Fruit fly (Drosophila melanogaster) whole organism, embryonic: ENCODE results near the gene mfas.

Source experiments
- Bteb2 ChIP-seq: fragments of 200-800 bp; sonication (Bioruptor generic); optimal IDR thresholded peaks from 2 replicates; lab custom pipeline; 2016; ENCODE audit warnings: missing biosample characterization, missing genetic modification characterization
- CG10267 ChIP-seq: fragments of 200-800 bp; sonication (Bioruptor generic); optimal IDR thresholded peaks from 2 replicates; lab custom pipeline; 2018; ENCODE audit warnings: missing biosample characterization, mild to moderate bottlenecking, missing genetic modification characterization, moderate library complexity
- CG10366 ChIP-seq: fragments of 200-800 bp; sonication (Bioruptor generic); IDR thresholded peaks from 2 replicates; pipeline ENCODE4 v1.3.6; 2022; ENCODE audit warnings: missing biosample characterization, missing genetic modification characterization
- CG12071 ChIP-seq: fragments of 200-800 bp; sonication (Bioruptor generic); optimal IDR thresholded peaks from 3 replicates; lab custom pipeline; 2018; ENCODE audit warnings: missing biosample characterization, mild to moderate bottlenecking, missing genetic modification characterization
- CG12659 ChIP-seq: fragments of 200-800 bp; sonication (Bioruptor generic); optimal IDR thresholded peaks from 3 replicates; lab custom pipeline; 2017; ENCODE audit warnings: mild to moderate bottlenecking, missing biosample characterization, missing genetic modification reagents, missing genetic modification characterization
- CG13624 ChIP-seq: fragments of 200-800 bp; sonication (Bioruptor generic); optimal IDR thresholded peaks from 2 replicates; lab custom pipeline; 2016; ENCODE audit warnings: missing biosample characterization, missing genetic modification characterization
- CG1529 ChIP-seq: fragments of 200-800 bp; sonication (Bioruptor generic); optimal IDR thresholded peaks from 3 replicates; lab custom pipeline; 2018; ENCODE audit warnings: missing biosample characterization, missing genetic modification characterization
- CG1647 ChIP-seq: fragments of 200-800 bp; sonication (Bioruptor generic); optimal IDR thresholded peaks from 3 replicates; lab custom pipeline; 2016; ENCODE audit warnings: missing biosample characterization, missing genetic modification characterization
- CG17385 ChIP-seq: fragments of 200-800 bp; sonication (Bioruptor generic); optimal IDR thresholded peaks from 3 replicates; lab custom pipeline; 2018; ENCODE audit warnings: missing biosample characterization, mild to moderate bottlenecking, missing genetic modification characterization
- CG17568 ChIP-seq: fragments of 200-800 bp; sonication (Bioruptor generic); optimal IDR thresholded peaks from 2 replicates; lab custom pipeline; 2018; ENCODE audit warnings: missing biosample characterization, mild to moderate bottlenecking, missing genetic modification characterization, moderate library complexity
- CG17612 ChIP-seq: fragments of 200-800 bp; sonication (Bioruptor generic); IDR thresholded peaks from 2 replicates; pipeline ENCODE4 v1.3.6; 2022; ENCODE audit warnings: missing biosample characterization, missing genetic modification characterization
- CG1792 ChIP-seq: fragments of 200-800 bp; sonication (Bioruptor generic); optimal IDR thresholded peaks from 2 replicates; lab custom pipeline; 2016; ENCODE audit warnings: missing biosample characterization, missing genetic modification characterization
- CG34376 ChIP-seq: fragments of 200-800 bp; sonication (Bioruptor generic); optimal IDR thresholded peaks from 2 replicates; lab custom pipeline; 2018; ENCODE audit warnings: missing biosample characterization, mild to moderate bottlenecking, missing genetic modification characterization
- CG34422 ChIP-seq: fragments of 200-800 bp; sonication (Bioruptor generic); IDR thresholded peaks from 3 replicates; pipeline ENCODE4 v1.3.6; 2022; ENCODE audit warnings: missing biosample characterization, missing genetic modification characterization
- CG5180 ChIP-seq: fragments of 200-800 bp; sonication (Bioruptor generic); optimal IDR thresholded peaks from 3 replicates; lab custom pipeline; 2017; ENCODE audit warnings: missing biosample characterization, missing genetic modification characterization, mild to moderate bottlenecking, moderate library complexity, missing genetic modification reagents
- CrebB ChIP-seq: fragments of 200-800 bp; sonication (Bioruptor generic); optimal IDR thresholded peaks from 3 replicates; lab custom pipeline; 2018; ENCODE audit warnings: missing biosample characterization, mild to moderate bottlenecking, missing genetic modification characterization
- Deaf1 ChIP-seq: fragments of 200-800 bp; optimal IDR thresholded peaks from 3 replicates; lab custom pipeline; 2019; ENCODE audit warnings: missing biosample characterization, mild to moderate bottlenecking, missing genetic modification characterization, moderate library complexity
- Dek ChIP-seq: fragments of 200-800 bp; sonication (Bioruptor generic); optimal IDR thresholded peaks from 3 replicates; lab custom pipeline; 2019; ENCODE audit warnings: missing biosample characterization, mild to moderate bottlenecking, missing genetic modification characterization, moderate library complexity
- Dip3 ChIP-seq: fragments of 200-800 bp; sonication (Bioruptor generic); optimal IDR thresholded peaks from 3 replicates; lab custom pipeline; 2016; ENCODE audit warnings: missing biosample characterization, missing genetic modification characterization
- Dp ChIP-seq: fragments of 200-800 bp; sonication (Bioruptor generic); optimal IDR thresholded peaks from 2 replicates; lab custom pipeline; 2018; ENCODE audit warnings: missing biosample characterization, mild to moderate bottlenecking, missing genetic modification characterization, moderate library complexity
- Dref ChIP-seq: fragments of 200-800 bp; sonication (Bioruptor generic); IDR thresholded peaks from 2 replicates; pipeline ENCODE4 v1.3.6; 2022; ENCODE audit warnings: missing biosample characterization, missing genetic modification characterization
- Ets65A ChIP-seq: fragments of 200-800 bp; sonication (Bioruptor generic); peaks from one replicate; lab custom pipeline; 2016; ENCODE audit warnings: missing biosample characterization, missing genetic modification characterization
- HHEX ChIP-seq: fragments of 200-800 bp; sonication (Bioruptor generic); optimal IDR thresholded peaks from 3 replicates; lab custom pipeline; 2017; ENCODE audit warnings: missing biosample characterization, mild to moderate bottlenecking, missing genetic modification characterization, missing genetic modification reagents
- Hr39 ChIP-seq: fragments of >200 bp; optimal IDR thresholded peaks from 2 replicates; lab custom pipeline; 2017
- Hr51 ChIP-seq, 2 experiments: fragments of 200-800 bp; sonication (Bioruptor generic); optimal IDR thresholded peaks; 2 replicates in 1 of 2; 3 replicates in 1 of 2; lab custom pipeline; 2016 to 2018; ENCODE audit warnings: missing biosample characterization in 2 of 2, missing genetic modification characterization in 2 of 2, mild to moderate bottlenecking in 1 of 2, moderate library complexity in 1 of 2
- Mes4 ChIP-seq: fragments of 200-800 bp; sonication (Bioruptor generic); optimal IDR thresholded peaks from 2 replicates; lab custom pipeline; 2016; ENCODE audit warnings: missing biosample characterization, missing genetic modification characterization
- NfI ChIP-seq: fragments of 200-800 bp; sonication (Bioruptor generic); optimal IDR thresholded peaks from 3 replicates; lab custom pipeline; 2018; ENCODE audit warnings: missing biosample characterization, mild to moderate bottlenecking, missing genetic modification characterization, moderate library complexity
- PHDP ChIP-seq: fragments of 200-800 bp; sonication (Bioruptor generic); optimal IDR thresholded peaks from 3 replicates; lab custom pipeline; 2018; ENCODE audit warnings: missing biosample characterization, mild to moderate bottlenecking, missing genetic modification characterization, moderate library complexity
- Sry-β ChIP-seq: fragments of 200-800 bp; sonication (Bioruptor generic); optimal IDR thresholded peaks from 2 replicates; lab custom pipeline; 2018; ENCODE audit warnings: missing biosample characterization, mild to moderate bottlenecking, missing genetic modification characterization, moderate library complexity
- al ChIP-seq: fragments of 200-800 bp; sonication (Bioruptor generic); IDR thresholded peaks from 2 replicates; pipeline ENCODE4 v1.3.6; 2022; ENCODE audit warnings: missing biosample characterization, missing genetic modification characterization
- ase ChIP-seq: fragments of 200-800 bp; sonication (Bioruptor generic); IDR thresholded peaks from 3 replicates; pipeline ENCODE4 v1.3.6; 2022; ENCODE audit warnings: missing biosample characterization, missing genetic modification characterization
- dati ChIP-seq: fragments of 200-800 bp; sonication (Bioruptor generic); IDR thresholded peaks from 2 replicates; pipeline ENCODE4 v1.3.6; 2022; ENCODE audit warnings: missing biosample characterization, missing genetic modification characterization
- disco-r ChIP-seq: fragments of 200-800 bp; sonication (Bioruptor generic); optimal IDR thresholded peaks from 2 replicates; lab custom pipeline; 2016; ENCODE audit warnings: missing biosample characterization, missing genetic modification characterization
- ewg ChIP-seq: fragments of 200-800 bp; sonication (Bioruptor generic); optimal IDR thresholded peaks from 3 replicates; lab custom pipeline; 2017; ENCODE audit warnings: mild to moderate bottlenecking, missing biosample characterization, missing genetic modification reagents, missing genetic modification characterization
- gcm2 ChIP-seq: fragments of 200-800 bp; sonication (Bioruptor generic); optimal IDR thresholded peaks from 2 replicates; lab custom pipeline; 2016; ENCODE audit warnings: missing biosample characterization, missing genetic modification characterization
- mam ChIP-seq: fragments of 200-800 bp; sonication (Bioruptor generic); optimal IDR thresholded peaks from 3 replicates; lab custom pipeline; 2016; ENCODE audit warnings: missing biosample characterization, missing genetic modification characterization
- p53 ChIP-seq: fragments of 200-800 bp; sonication (Bioruptor generic); optimal IDR thresholded peaks from 2 replicates; lab custom pipeline; 2016; ENCODE audit warnings: missing biosample characterization, missing genetic modification characterization
- psq ChIP-seq: fragments of 200-800 bp; sonication (Bioruptor generic); optimal IDR thresholded peaks from 2 replicates; lab custom pipeline; 2017; ENCODE audit warnings: missing biosample characterization, missing genetic modification characterization
- repo ChIP-seq: fragments of 200-800 bp; sonication (Bioruptor generic); optimal IDR thresholded peaks from 2 replicates; lab custom pipeline; 2016; ENCODE audit warnings: missing biosample characterization, missing genetic modification characterization
- ro ChIP-seq: fragments of 200-800 bp; sonication (Bioruptor generic); IDR thresholded peaks from 2 replicates; pipeline ENCODE4 v1.3.6; 2022; ENCODE audit warnings: missing biosample characterization, missing genetic modification characterization
- sd ChIP-seq: fragments of 200-800 bp; sonication (Bioruptor generic); optimal IDR thresholded peaks from 3 replicates; lab custom pipeline; 2018; ENCODE audit warnings: missing biosample characterization, mild to moderate bottlenecking, missing genetic modification characterization, moderate library complexity
- slbo ChIP-seq: fragments of 200-800 bp; sonication (Bioruptor generic); IDR thresholded peaks from 2 replicates; pipeline ENCODE4 v1.3.6; 2022; ENCODE audit warnings: missing biosample characterization, missing genetic modification characterization
- slou ChIP-seq: fragments of 200-800 bp; sonication (Bioruptor generic); optimal IDR thresholded peaks from 3 replicates; lab custom pipeline; 2016; ENCODE audit warnings: missing biosample characterization, missing genetic modification characterization
- ssp ChIP-seq: fragments of 200-800 bp; sonication (Bioruptor generic); IDR thresholded peaks from 2 replicates; pipeline ENCODE4 v1.3.6; 2022; ENCODE audit warnings: missing biosample characterization, missing genetic modification characterization
- tgo ChIP-seq: fragments of 200-800 bp; sonication (Bioruptor generic); IDR thresholded peaks from 3 replicates; pipeline ENCODE4 v1.3.6; 2022; ENCODE audit warnings: missing biosample characterization, missing genetic modification characterization
- tna ChIP-seq: fragments of 200-800 bp; sonication (Bioruptor generic); IDR thresholded peaks from 2 replicates; pipeline ENCODE4 v1.3.6; 2022; ENCODE audit warnings: missing biosample characterization, missing genetic modification characterization; ENCODE audit not compliant: partially characterized antibody
- trem ChIP-seq: fragments of 200-800 bp; optimal IDR thresholded peaks from 3 replicates; lab custom pipeline; 2019; ENCODE audit warnings: missing biosample characterization, mild to moderate bottlenecking, missing genetic modification characterization, moderate library complexity
- wdn ChIP-seq: fragments of 200-800 bp; sonication (Bioruptor generic); IDR thresholded peaks from 2 replicates; pipeline ENCODE4 v1.3.6; 2022; ENCODE audit warnings: missing biosample characterization, missing genetic modification characterization
- wek ChIP-seq: fragments of 200-800 bp; sonication (Bioruptor generic); optimal IDR thresholded peaks from 3 replicates; lab custom pipeline; 2018; ENCODE audit warnings: missing biosample characterization, mild to moderate bottlenecking, missing genetic modification characterization, moderate library complexity
- zf30C ChIP-seq: fragments of 200-800 bp; sonication (Bioruptor generic); optimal IDR thresholded peaks from 3 replicates; lab custom pipeline; 2018; ENCODE audit warnings: missing biosample characterization, mild to moderate bottlenecking, missing genetic modification characterization

Gene mfas

DNA sequence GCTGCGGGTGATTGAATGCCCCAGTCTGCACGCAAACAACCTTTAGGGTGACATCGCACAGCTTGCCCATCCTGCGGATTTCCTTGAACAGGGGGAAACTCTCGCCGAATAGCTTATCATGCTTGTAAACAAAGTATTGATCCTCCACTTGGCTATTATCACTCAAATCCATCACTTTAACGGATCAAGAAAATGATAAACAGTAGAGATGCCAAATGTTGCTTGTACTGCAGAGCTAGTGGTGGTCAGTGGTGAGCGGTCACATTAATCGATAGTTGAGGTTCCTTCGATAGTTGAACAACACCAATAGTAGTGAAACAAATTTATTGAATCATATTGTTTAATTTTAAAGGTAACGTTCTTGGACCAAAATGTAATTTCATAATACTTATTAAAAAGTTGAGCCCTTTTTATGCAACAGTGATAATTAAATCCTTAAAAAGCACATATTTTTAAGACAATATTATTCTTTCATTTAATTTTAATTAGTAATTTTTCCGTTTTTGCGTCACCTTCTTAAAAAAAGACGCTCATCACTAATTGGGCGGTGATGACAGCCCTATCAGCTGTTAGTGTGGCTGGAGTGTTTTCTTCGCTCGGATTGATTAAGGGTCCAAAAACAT lies 17.2 kb upstream of the mfas start, which contains the start of the genes KLHL18 and GCC185 (continued):
- TF ChIP-seq HHEX (GFP tag; lab: Kevin White, UChicago) (peak; percentile 55), ssp (GFP tag; lab: Robert Waterston, UW) (peak; percentile 79), ro (GFP tag; lab: Robert Waterston, UW) (peak; percentile 56), disco-r (GFP tag; lab: Kevin White, UChicago) (no peak), Dek (tag; lab: Kevin White, UChicago) (peak; percentile 73), repo (GFP tag; lab: Kevin White, UChicago) (no peak), Dref (peak; percentile 66), Dip3 (peak; percentile 66), Hr51 (GFP tag; optimal IDR thresholded peaks at IDR 0.05; lab: Kevin White, UChicago) (peak in 1 of 2 experiments; percentile 73), CG12071 (GFP tag; lab: Kevin White, UChicago) (no peak), CG1792 (peak; percentile 54), dati (no peak), CG1529 (no peak), Bteb2 (GFP tag; lab: Kevin White, UChicago) (peak; percentile 55), CrebB (tag; lab: Kevin White, UChicago) (no peak), CG17568 (GFP tag; lab: Kevin White, UChicago) (no peak), psq (GFP tag; lab: Kevin White, UChicago) (peak; percentile 49), trem (tag; lab: Kevin White, UChicago) (peak; percentile 83), CG17385 (GFP tag; lab: Kevin White, UChicago) (no peak), p53 (GFP tag; lab: Kevin White, UChicago) (no peak), sd (tag; lab: Kevin White, UChicago) (no peak), al (GFP tag; lab: Robert Waterston, UW) (peak; percentile 83), CG12659 (GFP tag; lab: Kevin White, UChicago) (peak; percentile 68), Mes4 (GFP tag; lab: Kevin White, UChicago) (no peak), CG17612 (GFP tag; lab: Robert Waterston, UW) (no peak), CG5180 (GFP tag; lab: Kevin White, UChicago) (no peak), tna (GFP tag; lab: Robert Waterston, UW) (no peak; the same call in 1 of the 2 replicates), CG34422 (peak; percentile 81; the same call in 2 of the 3 replicates), CG10267 (tag; lab: Kevin White, UChicago) (peak; percentile 80), Sry-β (GFP tag; lab: Kevin White, UChicago) (peak; percentile 90), tgo (GFP tag; lab: Robert Waterston, UW) (peak; percentile 69), CG10366 (peak; percentile 52; the same call in 1 of the 2 replicates), ase (GFP tag; lab: Robert Waterston, UW) (0 out of 3 replicates have a peak, but pooled peaks have one; percentile 14), CG34376 (GFP tag; lab: Kevin White, UChicago) (no peak), NfI (GFP tag; lab: Kevin White, UChicago) (peak; percentile 62), wdn (GFP tag; lab: Robert Waterston, UW) (peak; percentile 48; the same call in 1 of the 2 replicates), PHDP (tag; lab: Kevin White, UChicago) (no peak), slbo (peak; percentile 89), gcm2 (GFP tag; lab: Kevin White, UChicago) (no peak), CG1647 (GFP tag; lab: Kevin White, UChicago) (peak; percentile 66), Ets65A (GFP tag; lab: Kevin White, UChicago) (peak; percentile 95), Deaf1 (tag; lab: Kevin White, UChicago) (no peak), zf30C (GFP tag; lab: Kevin White, UChicago) (no peak), Dp (GFP tag; lab: Kevin White, UChicago) (no peak), CG13624 (GFP tag; lab: Kevin White, UChicago) (peak; percentile 64), Hr39 (no peak), mam (GFP tag; lab: Kevin White, UChicago) (peak; percentile 85), wek (GFP tag; lab: Kevin White, UChicago) (no peak), ewg (peak; percentile 45), slou (GFP tag; lab: Kevin White, UChicago) (peak; percentile 65)
